Fruit fly (Drosophila melanogaster) whole organism, adult: Measurements from ENCODE around the gene sov.

ENCODE experiments used
- CG11617 ChIP-seq: fragments of 200-800 bp; sonication (Bioruptor generic); optimal IDR thresholded peaks from 2 replicates; lab custom pipeline; 2017; ENCODE audit warnings: mild to moderate bottlenecking, missing biosample characterization, missing genetic modification reagents, missing genetic modification characterization
- CG14711 ChIP-seq: fragments of 200-800 bp; sonication (Bioruptor generic); optimal IDR thresholded peaks from 2 replicates; lab custom pipeline; 2018; ENCODE audit warnings: missing biosample characterization, mild to moderate bottlenecking, missing genetic modification characterization, moderate library complexity
- CG1620 ChIP-seq: fragments of 200-800 bp; sonication (Bioruptor generic); optimal IDR thresholded peaks from 2 replicates; lab custom pipeline; 2016; ENCODE audit warnings: missing biosample characterization, missing genetic modification characterization
- CG5204 ChIP-seq: fragments of 200-800 bp; sonication (Bioruptor generic); optimal IDR thresholded peaks from 2 replicates; lab custom pipeline; 2016; ENCODE audit warnings: missing biosample characterization, missing genetic modification characterization
- CG7045 ChIP-seq: fragments of 200-800 bp; sonication (Bioruptor generic); optimal IDR thresholded peaks from 2 replicates; lab custom pipeline; 2017; ENCODE audit warnings: missing biosample characterization, mild to moderate bottlenecking, missing genetic modification characterization
- Crg-1 ChIP-seq: fragments of 200-800 bp; sonication (Bioruptor generic); optimal IDR thresholded peaks from 2 replicates; lab custom pipeline; 2016; ENCODE audit warnings: missing biosample characterization, missing genetic modification characterization
- Hr96 ChIP-seq: fragments of 200-800 bp; sonication (Bioruptor generic); optimal IDR thresholded peaks from 2 replicates; lab custom pipeline; 2016; ENCODE audit warnings: missing biosample characterization, missing genetic modification characterization
- Mnt ChIP-seq: fragments of 200-800 bp; sonication (Bioruptor generic); optimal IDR thresholded peaks from 2 replicates; lab custom pipeline; 2016; ENCODE audit warnings: missing biosample characterization, mild to moderate bottlenecking, missing genetic modification characterization
- bab1 ChIP-seq: fragments of 200-800 bp; sonication (Bioruptor generic); optimal IDR thresholded peaks from 3 replicates; lab custom pipeline; 2019; ENCODE audit warnings: missing biosample characterization, mild to moderate bottlenecking, missing genetic modification characterization, moderate library complexity
- cnc ChIP-seq, 2 experiments: fragments of >200 bp; optimal IDR thresholded peaks; 2 replicates each; lab custom pipeline; 2017
- kay ChIP-seq: fragments of 200-800 bp; sonication (Bioruptor generic); peaks from one replicate; lab custom pipeline; 2016; ENCODE audit warnings: missing biosample characterization, missing genetic modification characterization, borderline replicate concordance
- ovo ChIP-seq: fragments of 200-800 bp; sonication (Bioruptor generic); optimal IDR thresholded peaks from 2 replicates; lab custom pipeline; 2016; ENCODE audit warnings: missing biosample characterization, missing genetic modification characterization
- pad ChIP-seq: fragments of 200-800 bp; sonication (Bioruptor generic); optimal IDR thresholded peaks from 3 replicates; lab custom pipeline; 2017; ENCODE audit warnings: missing biosample characterization, missing genetic modification characterization, mild to moderate bottlenecking, moderate library complexity, missing genetic modification reagents
- toe ChIP-seq: fragments of 200-800 bp; sonication (Bioruptor generic); optimal IDR thresholded peaks from 2 replicates; lab custom pipeline; 2016; ENCODE audit warnings: missing biosample characterization, missing genetic modification characterization

DNA sequence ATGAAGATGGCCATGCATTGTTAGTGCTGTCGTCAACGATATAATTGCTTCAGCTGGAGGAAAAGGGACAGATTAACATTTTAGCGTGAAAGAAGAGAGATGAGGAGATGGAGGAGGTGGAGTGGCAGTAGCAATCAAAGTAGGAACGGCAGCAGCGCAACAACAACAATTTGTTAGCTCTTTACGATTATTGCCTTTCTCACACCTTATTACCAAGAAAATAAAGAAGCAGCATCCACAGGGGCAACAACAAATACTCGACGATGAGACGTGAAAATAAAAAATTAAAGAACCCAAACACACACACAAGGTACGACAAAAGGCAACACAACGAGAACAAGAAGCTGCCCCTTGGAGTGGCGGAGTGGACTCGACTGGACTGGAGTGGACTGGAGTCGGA is 20.8 kb downstream of the sov start:
- TF ChIP-seq Hr96 (GFP tag; lab: Kevin White, UChicago) (no peak), CG14711 (tag; lab: Kevin White, UChicago) (no peak), CG7045 (no peak), CG11617 (no peak), bab1 (GFP tag; lab: Kevin White, UChicago) (no peak), toe (no peak), CG5204 (no peak), ovo (GFP tag; lab: Kevin White, UChicago) (no peak), cnc (optimal IDR thresholded peaks at IDR 0.05; lab: Kevin White, UChicago) (no peak), kay (GFP tag; lab: Kevin White, UChicago) (no peak), Mnt (GFP tag; lab: Kevin White, UChicago) (no peak), Crg-1 (no peak), CG1620 (no peak), pad (GFP tag; lab: Kevin White, UChicago) (no peak)
